2 fruit fly cellular contexts compared by ENCODE assay signal in the genomic region with DNA sequence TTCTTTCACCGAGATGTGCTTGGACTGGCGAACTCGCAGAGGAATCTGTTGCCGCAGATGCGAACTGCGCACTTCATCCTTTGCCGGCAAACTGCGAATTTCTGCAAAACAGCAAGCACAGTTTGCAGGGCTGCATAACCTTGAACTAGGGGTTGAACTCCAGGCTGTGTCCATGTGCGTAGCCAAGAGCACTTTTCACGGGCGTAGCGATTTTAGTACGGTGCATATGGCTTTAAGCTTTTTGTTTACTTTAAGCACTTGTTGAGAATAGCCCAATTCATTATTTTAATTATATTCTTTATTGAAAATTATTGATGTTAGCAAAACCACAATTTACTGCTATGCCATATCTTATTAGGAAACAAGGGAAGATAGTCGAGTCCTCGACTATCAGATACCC.
TF ChIP-seq lines count a peak whose summit lies in the region.

A gene (minus strand): TSS at position 249 of the 400 bp plus-strand sequence.

- no peak for TF ChIP-seq CTCF in whole organism, embryonic (GFP tag; optimal IDR thresholded peaks at IDR 0.05; lab: Kevin White, UChicago)

TF ChIP-seq in whole organism, embryonic, 481 proteins besides CTCF, POLR2A, EP300 and RAD21:
- TF ChIP-seq CG11456 (GFP tag; IDR thresholded peaks at IDR 0.05; lab: Robert Waterston, UW), result 0 out of 3 replicates have a peak, but pooled peaks have one; percentile 28
- TF ChIP-seq NFAT (GFP tag; IDR thresholded peaks at IDR 0.05; lab: Robert Waterston, UW), result no peak
- TF ChIP-seq CG7357 (GFP tag; IDR thresholded peaks at IDR 0.05; lab: Robert Waterston, UW), result no peak
- peak; percentile 20 for TF ChIP-seq ftz-f1 (GFP tag; optimal IDR thresholded peaks at IDR 0.05; lab: Kevin White, UChicago)
- TF ChIP-seq Dbx (GFP tag; IDR thresholded peaks at IDR 0.05; lab: Robert Waterston, UW), result peak; percentile 6; the same call in 1 of the 3 replicates
- no peak for TF ChIP-seq btn (GFP tag; optimal IDR thresholded peaks at IDR 0.05; lab: Kevin White, UChicago)
- peak; percentile 50 for TF ChIP-seq scrt (GFP tag; optimal IDR thresholded peaks at IDR 0.05; lab: Kevin White, UChicago)
- TF ChIP-seq CG14860 (GFP tag; IDR thresholded peaks at IDR 0.05; lab: Robert Waterston, UW; ENCODE audit: partially characterized antibody), result 0 out of 3 replicates have a peak, but pooled peaks have one; percentile 30
- TF ChIP-seq CG6791 (GFP tag; IDR thresholded peaks at IDR 0.05; lab: Robert Waterston, UW; ENCODE audit: partially characterized antibody), result peak; percentile 21; the same call in 1 of the 3 replicates
- TF ChIP-seq br (optimal IDR thresholded peaks at IDR 0.05; lab: Kevin White, UChicago), result no peak
- peak; percentile 30; the same call in 1 of the 2 replicates for TF ChIP-seq Nf-YA (GFP tag; IDR thresholded peaks at IDR 0.05; lab: Robert Waterston, UW)
- no peak for TF ChIP-seq prd (optimal IDR thresholded peaks at IDR 0.05; lab: Kevin White, UChicago)
- TF ChIP-seq prd (GFP tag; IDR thresholded peaks at IDR 0.05; lab: Robert Waterston, UW), result no peak
- peak; percentile 3 for TF ChIP-seq cwo (GFP tag; optimal IDR thresholded peaks at IDR 0.05; lab: Kevin White, UChicago)
- no peak for TF ChIP-seq dimm (GFP tag; IDR thresholded peaks at IDR 0.05; lab: Robert Waterston, UW)
- peak; percentile 77 for TF ChIP-seq Med (GFP tag; lab: Kevin White, UChicago)
- peak; percentile 43 for TF ChIP-seq Fer1 (GFP tag; optimal IDR thresholded peaks at IDR 0.05; lab: Kevin White, UChicago)
- TF ChIP-seq CG15514 (GFP tag; optimal IDR thresholded peaks at IDR 0.05; lab: Kevin White, UChicago), result peak; percentile 36
- 0 out of 2 replicates have a peak, but pooled peaks have one; percentile 10 for TF ChIP-seq MBD-R2 (GFP tag; IDR thresholded peaks at IDR 0.05; lab: Robert Waterston, UW)
- no peak for TF ChIP-seq CG32767 (GFP tag; IDR thresholded peaks at IDR 0.05; lab: Robert Waterston, UW)
- 0 out of 2 replicates have a peak, but pooled peaks have one; percentile 16 for TF ChIP-seq bbx (GFP tag; IDR thresholded peaks at IDR 0.05; lab: Robert Waterston, UW; ENCODE audit: partially characterized antibody)
- 0 out of 2 replicates have a peak, but pooled peaks have one; percentile 8 for TF ChIP-seq Ada2b (GFP tag; IDR thresholded peaks at IDR 0.05; lab: Robert Waterston, UW)
- TF ChIP-seq CG18599 (GFP tag; optimal IDR thresholded peaks at IDR 0.05; lab: Kevin White, UChicago), result peak; percentile 57
- TF ChIP-seq D19B (GFP tag; optimal IDR thresholded peaks at IDR 0.05; lab: Kevin White, UChicago), result peak; percentile 18
- no peak for TF ChIP-seq pros (GFP tag; optimal IDR thresholded peaks at IDR 0.05; lab: Kevin White, UChicago)
- TF ChIP-seq wor (GFP tag; IDR thresholded peaks at IDR 0.05; lab: Robert Waterston, UW), result no peak

TF ChIP-seq in whole organism, pupa, 21 proteins besides CTCF, POLR2A, EP300 and RAD21:
- TF ChIP-seq Pif1A (GFP tag; optimal IDR thresholded peaks at IDR 0.05; lab: Kevin White, UChicago) (no peak), EcR (GFP tag; optimal IDR thresholded peaks at IDR 0.05; lab: Kevin White, UChicago) (peak; percentile 38)
